Worm (Caenorhabditis elegans) whole organism, mixed stage, embryonic: ENCODE results near the gene arle-14.

ENCODE experiments used
- ceh-39 ChIP-seq: fragments of 150-350 bp; optimal IDR thresholded peaks from 2 replicates; lab custom pipeline; 2014; ENCODE audit warnings: missing biosample characterization, missing genetic modification characterization
- ceh-83 ChIP-seq: fragments of 200-800 bp; sonication (Bioruptor generic); optimal IDR thresholded peaks from 2 replicates; lab custom pipeline; 2018; ENCODE audit warnings: mild to moderate bottlenecking, missing genetic modification characterization, missing compliant biosample characterization

ce11 chrIII:5722550-5722949, 29.8 kb downstream of the arle-14 start, which contains the start of gene wrm-1:
- TF ChIP-seq ceh-39 (no peak), ceh-83 (GFP tag; lab: Kevin White, UChicago) (no peak)
